Fruit fly (Drosophila melanogaster): ENCODE data around the gene VAChT.
A peak's percentile ranks its signal among the peaks of the same experiment; 100 is the strongest.

Gene VAChT

dm6 chr3R:18667659-18668248 lies 37.5 kb upstream of the VAChT start, which contains the start of gene CG31229 (continued):
- TF ChIP-seq CG15336 (GFP tag; IDR thresholded peaks at IDR 0.05) (peak; percentile 17; the same call in 1 of the 2 replicates), Eip78C (GFP tag) (peak; percentile 8), Met (GFP tag; optimal IDR thresholded peaks at IDR 0.05) (no peak), CG11762 (GFP tag; optimal IDR thresholded peaks at IDR 0.05; ENCODE audit: insufficient read depth) (no peak)

- no peak for TF ChIP-seq CG10669 (GFP tag; optimal IDR thresholded peaks at IDR 0.05)
- TF ChIP-seq dac (GFP tag; optimal IDR thresholded peaks at IDR 0.05): no peak
- TF ChIP-seq CG8119 (GFP tag; IDR thresholded peaks at IDR 0.05): peak; percentile 22; the same call in 1 of the 3 replicates
- TF ChIP-seq fd59A (GFP tag; optimal IDR thresholded peaks at IDR 0.05): no peak
- peak; percentile 17 for TF ChIP-seq vri (GFP tag; optimal IDR thresholded peaks at IDR 0.05)
- no peak for TF ChIP-seq OdsH (GFP tag; optimal IDR thresholded peaks at IDR 0.05)
- no peak for TF ChIP-seq Smox (GFP tag; optimal IDR thresholded peaks at IDR 0.05)
- no peak for TF ChIP-seq CG34406 (GFP tag; optimal IDR thresholded peaks at IDR 0.05)
- TF ChIP-seq Eip93F (GFP tag; optimal IDR thresholded peaks at IDR 0.05): peak; percentile 29
- no peak for TF ChIP-seq CG31627 (GFP tag; optimal IDR thresholded peaks at IDR 0.05)
- TF ChIP-seq dsx (GFP tag; optimal IDR thresholded peaks at IDR 0.05; ENCODE audit: poor library complexity, severe bottlenecking): peak; percentile 58
- peak; percentile 11 for TF ChIP-seq CG6808 (GFP tag; optimal IDR thresholded peaks at IDR 0.05)
- TF ChIP-seq Eip75B (GFP tag; optimal IDR thresholded peaks at IDR 0.05): no peak
- TF ChIP-seq CG6163 (GFP tag; IDR thresholded peaks at IDR 0.05): peak; percentile 5; the same call in 1 of the 3 replicates
- TF ChIP-seq topi (GFP tag; optimal IDR thresholded peaks at IDR 0.05): no peak
- peak; percentile 52; the same call in 1 of the 3 replicates for TF ChIP-seq eg (GFP tag; IDR thresholded peaks at IDR 0.05)
- no peak for TF ChIP-seq ss (GFP tag; optimal IDR thresholded peaks at IDR 0.05)
- TF ChIP-seq spab (GFP tag; optimal IDR thresholded peaks at IDR 0.05): no peak
- TF ChIP-seq Hr39 (GFP tag; optimal IDR thresholded peaks at IDR 0.05): no peak
- TF ChIP-seq CG15336 (GFP tag; IDR thresholded peaks at IDR 0.05): peak; percentile 34; the same call in 1 of the 2 replicates
- no peak for TF ChIP-seq fd85E (GFP tag; optimal IDR thresholded peaks at IDR 0.05)
- TF ChIP-seq pdm3 (GFP tag; optimal IDR thresholded peaks at IDR 0.05): no peak
- TF ChIP-seq CG6792 (GFP tag; optimal IDR thresholded peaks at IDR 0.05): no peak
- peak; percentile 3 for TF ChIP-seq CG6854 (GFP tag; optimal IDR thresholded peaks at IDR 0.05)
- TF ChIP-seq Hr38 (GFP tag; optimal IDR thresholded peaks at IDR 0.05): no peak
- TF ChIP-seq CG11902 (GFP tag; optimal IDR thresholded peaks at IDR 0.05): no peak
- TF ChIP-seq cyc (GFP tag; optimal IDR thresholded peaks at IDR 0.05): no peak
- TF ChIP-seq Sox15 (GFP tag; optimal IDR thresholded peaks at IDR 0.05): no peak
- no peak for TF ChIP-seq Sox14 (GFP tag; optimal IDR thresholded peaks at IDR 0.05)
- TF ChIP-seq Eip78C (GFP tag): peak; percentile 58
- TF ChIP-seq Blimp-1 (GFP tag; optimal IDR thresholded peaks at IDR 0.05): no peak
- TF ChIP-seq CG1621 (tag; optimal IDR thresholded peaks at IDR 0.05): peak; percentile 2
- no peak for TF ChIP-seq esn (GFP tag; optimal IDR thresholded peaks at IDR 0.05)
- TF ChIP-seq CG10631 (GFP tag; optimal IDR thresholded peaks at IDR 0.05): no peak
Measured at dm6 chr3R:18669152-18669551, 36.1 kb upstream of the VAChT start, which contains the start of gene CG7702. CG7702 (plus strand) TSS chr3R:18669390.

- TF ChIP-seq CG11902 (GFP tag; optimal IDR thresholded peaks at IDR 0.05): peak; percentile 26
- peak; percentile 82 for TF ChIP-seq CG32006 (GFP tag; optimal IDR thresholded peaks at IDR 0.05)
- TF ChIP-seq CG10669 (GFP tag; optimal IDR thresholded peaks at IDR 0.05): peak; percentile 64
- TF ChIP-seq dsx (GFP tag; optimal IDR thresholded peaks at IDR 0.05; ENCODE audit: poor library complexity, severe bottlenecking): no peak
- TF ChIP-seq CG6163 (GFP tag; IDR thresholded peaks at IDR 0.05): peak; percentile 79; the same call in 2 of the 3 replicates
- peak; percentile 72 for TF ChIP-seq acj6 (GFP tag; optimal IDR thresholded peaks at IDR 0.05)
- peak; percentile 58 for TF ChIP-seq esn (GFP tag; optimal IDR thresholded peaks at IDR 0.05)
- TF ChIP-seq CG6792 (GFP tag; optimal IDR thresholded peaks at IDR 0.05): peak; percentile 51
- TF ChIP-seq fkh (GFP tag; optimal IDR thresholded peaks at IDR 0.05): peak; percentile 2
- peak; percentile 65 for TF ChIP-seq CG3919 (GFP tag; optimal IDR thresholded peaks at IDR 0.05)
- peak; percentile 64 for TF ChIP-seq CG11294 (GFP tag; IDR thresholded peaks at IDR 0.05)
- TF ChIP-seq CG15336 (GFP tag; IDR thresholded peaks at IDR 0.05): peak; percentile 80
- peak; percentile 54 for TF ChIP-seq fd59A (GFP tag; optimal IDR thresholded peaks at IDR 0.05)
- TF ChIP-seq Sox102F (GFP tag; optimal IDR thresholded peaks at IDR 0.05): no peak
- no peak for TF ChIP-seq CG9139 (GFP tag; optimal IDR thresholded peaks at IDR 0.05)
- no peak for TF ChIP-seq svp (GFP tag)
- peak in 1 of 2 experiments; percentile 66 for TF ChIP-seq salr (GFP tag; optimal IDR thresholded peaks at IDR 0.05)
- peak; percentile 62 for TF ChIP-seq CG31627 (GFP tag; optimal IDR thresholded peaks at IDR 0.05)
- peak; percentile 49 for TF ChIP-seq CG34406 (GFP tag; optimal IDR thresholded peaks at IDR 0.05)
- TF ChIP-seq Sox15 (GFP tag; optimal IDR thresholded peaks at IDR 0.05): no peak
- TF ChIP-seq CG7368 (GFP tag; optimal IDR thresholded peaks at IDR 0.05): peak; percentile 17
- peak; percentile 50 for TF ChIP-seq CG16779 (tag; optimal IDR thresholded peaks at IDR 0.05)
Measured at dm6 chr3R:18669812-18670211, 35.5 kb upstream of the VAChT start.
